Fruit fly (Drosophila melanogaster): ENCODE measurements around the gene CG34355.

Gene CG34355

dm6 chr3R:23820290-23820689, 16.6 kb downstream of the CG34355 start (continued):
- peak; percentile 52 for TF ChIP-seq Jarid2 (GFP tag; optimal IDR thresholded peaks at IDR 0.05)
- TF ChIP-seq Rx (GFP tag; IDR thresholded peaks at IDR 0.05) = no peak
- TF ChIP-seq CG15269 (tag; optimal IDR thresholded peaks at IDR 0.05) = no peak
- TF ChIP-seq CG3838 (GFP tag; optimal IDR thresholded peaks at IDR 0.05) = no peak
- no peak for TF ChIP-seq caup (GFP tag; optimal IDR thresholded peaks at IDR 0.05; ENCODE audit: severe bottlenecking)
- TF ChIP-seq kni (GFP tag; optimal IDR thresholded peaks at IDR 0.05) = no peak
- TF ChIP-seq phol (tag; optimal IDR thresholded peaks at IDR 0.05) = peak; percentile 35
- no peak for TF ChIP-seq CG7372 (GFP tag; IDR thresholded peaks at IDR 0.05)
- no peak for TF ChIP-seq ash1 (GFP tag; optimal IDR thresholded peaks at IDR 0.05)
- 0 out of 2 replicates have a peak, but pooled peaks have one; percentile 34 for TF ChIP-seq unc-4 (GFP tag; IDR thresholded peaks at IDR 0.05; ENCODE audit: partially characterized antibody)
- TF ChIP-seq mirr (GFP tag; optimal IDR thresholded peaks at IDR 0.05) = no peak
- no peak for TF ChIP-seq z (GFP tag; IDR thresholded peaks at IDR 0.05)
- TF ChIP-seq Drgx (GFP tag; IDR thresholded peaks at IDR 0.05) = 0 out of 2 replicates have a peak, but pooled peaks have one; percentile 8
- peak; percentile 94 for TF ChIP-seq Lhr (GFP tag; optimal IDR thresholded peaks at IDR 0.05)
- TF ChIP-seq CG16813 (GFP tag; IDR thresholded peaks at IDR 0.05; ENCODE audit: partially characterized antibody) = no peak; the same call in 2 of the 3 replicates
- TF ChIP-seq CG3995 (GFP tag; optimal IDR thresholded peaks at IDR 0.05) = no peak
- no peak for TF ChIP-seq Hr39 (optimal IDR thresholded peaks at IDR 0.05)
- no peak for TF ChIP-seq ara (GFP tag; IDR thresholded peaks at IDR 0.05)
- TF ChIP-seq so (GFP tag; IDR thresholded peaks at IDR 0.05) = 0 out of 3 replicates have a peak, but pooled peaks have one; percentile 27
- no peak for TF ChIP-seq dm (GFP tag; optimal IDR thresholded peaks at IDR 0.05)
- TF ChIP-seq CG12071 (GFP tag; optimal IDR thresholded peaks at IDR 0.05) = no peak
- TF ChIP-seq CG7987 (GFP tag; optimal IDR thresholded peaks at IDR 0.05) = no peak
- peak; percentile 22 for TF ChIP-seq CG12769 (tag; optimal IDR thresholded peaks at IDR 0.05)
- TF ChIP-seq Meics (GFP tag; optimal IDR thresholded peaks at IDR 0.05) = peak; percentile 39
- TF ChIP-seq Sry-β (GFP tag; optimal IDR thresholded peaks at IDR 0.05) = no peak
- TF ChIP-seq pho (GFP tag; optimal IDR thresholded peaks at IDR 0.05) = no peak
- no peak for TF ChIP-seq sr (GFP tag; IDR thresholded peaks at IDR 0.05)
- peak; percentile 63 for TF ChIP-seq CG32532 (GFP tag; IDR thresholded peaks at IDR 0.05)
- TF ChIP-seq Med (GFP tag) = peak; percentile 87
- peak; percentile 52; the same call in 2 of the 3 replicates for TF ChIP-seq knrl (GFP tag; IDR thresholded peaks at IDR 0.05; ENCODE audit: partially characterized antibody)
- TF ChIP-seq Optix (GFP tag; IDR thresholded peaks at IDR 0.05) = no peak
- peak; percentile 57 for TF ChIP-seq CG9817 (tag; optimal IDR thresholded peaks at IDR 0.05)
- TF ChIP-seq CG15073 (GFP tag; optimal IDR thresholded peaks at IDR 0.05) = no peak
- TF ChIP-seq CkIIα-i1 (GFP tag; IDR thresholded peaks at IDR 0.05) = no peak
- TF ChIP-seq danr (GFP tag; IDR thresholded peaks at IDR 0.05) = no peak
- TF ChIP-seq CG6683 (GFP tag; optimal IDR thresholded peaks at IDR 0.05) = no peak
- TF ChIP-seq CG4328 (GFP tag; optimal IDR thresholded peaks at IDR 0.05) = no peak
- no peak for TF ChIP-seq mld (GFP tag; IDR thresholded peaks at IDR 0.05; ENCODE audit: partially characterized antibody)
- no peak for TF ChIP-seq jigr1 (GFP tag; IDR thresholded peaks at IDR 0.05)
- TF ChIP-seq Mad (GFP tag; optimal IDR thresholded peaks at IDR 0.05) = peak; percentile 40
- no peak for TF ChIP-seq cas (GFP tag; IDR thresholded peaks at IDR 0.05)
- TF ChIP-seq yki (optimal IDR thresholded peaks at IDR 0.05) = no peak
- no peak for TF ChIP-seq CG9727 (GFP tag; optimal IDR thresholded peaks at IDR 0.05)
- TF ChIP-seq CG4282 (GFP tag; optimal IDR thresholded peaks at IDR 0.05) = no peak
- TF ChIP-seq Doc3 (GFP tag; IDR thresholded peaks at IDR 0.05; ENCODE audit: partially characterized antibody) = no peak
- no peak for TF ChIP-seq CG3163 (GFP tag; optimal IDR thresholded peaks at IDR 0.05)
- no peak for TF ChIP-seq CG31224 (GFP tag; IDR thresholded peaks at IDR 0.05)
- TF ChIP-seq ftz-f1 (GFP tag; optimal IDR thresholded peaks at IDR 0.05) = peak; percentile 11
- no peak for TF ChIP-seq rib (GFP tag; IDR thresholded peaks at IDR 0.05)
- no peak for TF ChIP-seq crc (GFP tag; optimal IDR thresholded peaks at IDR 0.05)
- peak; percentile 71 for TF ChIP-seq CG9932 (GFP tag; IDR thresholded peaks at IDR 0.05)
- peak; percentile 9 for TF ChIP-seq CTCF (GFP tag; optimal IDR thresholded peaks at IDR 0.05)
- no peak for TF ChIP-seq CG12236 (GFP tag; optimal IDR thresholded peaks at IDR 0.05)

Data from whole organism, embryonic.